Worm (Caenorhabditis elegans) whole organism, young adult: ENCODE results near the gene F49F1.10.

ENCODE experiments used
- B0336.3 ChIP-seq: fragments of 200-800 bp; sonication (Bioruptor generic); IDR thresholded peaks from 2 replicates; pipeline ENCODE4 v1.3.6; 2022; ENCODE audit warnings: missing genetic modification characterization, missing compliant biosample characterization
- C06A6.2 ChIP-seq: fragments of 200-800 bp; sonication (Bioruptor generic); conservative IDR thresholded peaks from 2 replicates; pipeline ENCODE4 v1.3.6; 2022; ENCODE audit warnings: missing genetic modification characterization, missing compliant biosample characterization
- D2030.7 ChIP-seq: fragments of 200-800 bp; sonication (Bioruptor generic); IDR thresholded peaks from 2 replicates; pipeline ENCODE4 v1.3.6; 2022; ENCODE audit warnings: missing genetic modification reagents, missing genetic modification characterization, missing compliant biosample characterization
- F10E7.11 ChIP-seq: sonication (generic microtip); optimal IDR thresholded peaks from 2 replicates; lab custom pipeline; 2017; ENCODE audit warnings: mild to moderate bottlenecking, missing genetic modification characterization, moderate library complexity, missing compliant biosample characterization
- F49E8.2 ChIP-seq: sonication (generic microtip); optimal IDR thresholded peaks from 3 replicates; lab custom pipeline; 2017; ENCODE audit warnings: missing genetic modification characterization, mild to moderate bottlenecking, missing compliant biosample characterization, antibody characterized with exemption, moderate library complexity; ENCODE audit not compliant: insufficient read depth
- F55B11.4 ChIP-seq: sonication (generic microtip); optimal IDR thresholded peaks from 2 replicates; lab custom pipeline; 2016; ENCODE audit warnings: missing compliant biosample characterization, missing genetic modification characterization, borderline replicate concordance; ENCODE audit not compliant: insufficient read depth
- Y53G8AR.9 ChIP-seq: fragments of 200-800 bp; sonication (Bioruptor generic); conservative IDR thresholded peaks from 2 replicates; pipeline ENCODE4 v1.3.6; 2022; ENCODE audit warnings: missing genetic modification reagents, missing genetic modification characterization, missing compliant biosample characterization
- Y95B8A.8 ChIP-seq: fragments of 200-800 bp; sonication (Bioruptor generic); IDR thresholded peaks from 2 replicates; pipeline ENCODE4 v1.3.6; 2022; ENCODE audit warnings: missing genetic modification reagents, missing genetic modification characterization, missing compliant biosample characterization
- akir-1 ChIP-seq: fragments of 200-800 bp; sonication (Bioruptor generic); optimal IDR thresholded peaks from 2 replicates; lab custom pipeline; 2018; ENCODE audit warnings: mild to moderate bottlenecking, missing genetic modification characterization, moderate library complexity, missing compliant biosample characterization
- aptf-2 ChIP-seq: fragments of 200-800 bp; sonication (Bioruptor generic); conservative IDR thresholded peaks from 2 replicates; pipeline ENCODE4 v1.3.6; 2022; ENCODE audit warnings: missing genetic modification reagents, missing genetic modification characterization, missing compliant biosample characterization
- attf-3 ChIP-seq: fragments of 200-800 bp; sonication (Bioruptor generic); conservative IDR thresholded peaks from 2 replicates; pipeline ENCODE4 v1.3.6; 2022; ENCODE audit warnings: missing genetic modification reagents, missing genetic modification characterization, missing compliant biosample characterization
- ccch-3 ChIP-seq: fragments of 200-800 bp; sonication (Bioruptor generic); optimal IDR thresholded peaks from 2 replicates; lab custom pipeline; 2018; ENCODE audit warnings: mild to moderate bottlenecking, missing genetic modification characterization, missing compliant biosample characterization
- dox-1 ChIP-seq: fragments of 200-800 bp; sonication (Bioruptor generic); IDR thresholded peaks from 2 replicates; pipeline ENCODE4 v1.3.6; 2022; ENCODE audit warnings: missing genetic modification reagents, missing genetic modification characterization, missing compliant biosample characterization
- efl-1 ChIP-seq: fragments of 150-350 bp; optimal IDR thresholded peaks from 2 replicates; lab custom pipeline; 2014; ENCODE audit warnings: missing biosample characterization, missing genetic modification reagents, missing genetic modification characterization
- egl-44 ChIP-seq: fragments of 200-800 bp; sonication (Bioruptor generic); IDR thresholded peaks from 2 replicates; pipeline ENCODE4 v1.3.6; 2022; ENCODE audit warnings: missing genetic modification reagents, missing genetic modification characterization, missing compliant biosample characterization
- ekl-4 ChIP-seq: fragments of 200-800 bp; sonication (Bioruptor generic); IDR thresholded peaks from 2 replicates; pipeline ENCODE4 v1.3.6; 2022; ENCODE audit warnings: missing genetic modification reagents, missing genetic modification characterization, missing compliant biosample characterization
- hmg-1.2 ChIP-seq: fragments of 200-800 bp; sonication (Bioruptor generic); IDR thresholded peaks from 2 replicates; pipeline ENCODE4 v1.3.6; 2022; ENCODE audit warnings: missing genetic modification reagents, missing genetic modification characterization, missing compliant biosample characterization
- hsf-1 ChIP-seq: fragments of 200-800 bp; sonication (Bioruptor generic); IDR thresholded peaks from 2 replicates; pipeline ENCODE4 v1.3.6; 2022; ENCODE audit warnings: missing genetic modification reagents, missing genetic modification characterization, missing compliant biosample characterization
- let-526 ChIP-seq: fragments of 200-800 bp; sonication (Bioruptor generic); IDR thresholded peaks from 2 replicates; pipeline ENCODE4 v1.3.6; 2022; ENCODE audit warnings: missing genetic modification reagents, missing genetic modification characterization, missing compliant biosample characterization
- lin-26 ChIP-seq: fragments of 200-800 bp; sonication (Bioruptor generic); IDR thresholded peaks from 2 replicates; pipeline ENCODE4 v1.3.6; 2022; ENCODE audit warnings: missing genetic modification reagents, missing genetic modification characterization, missing compliant biosample characterization
- lin-54 ChIP-seq: fragments of 200-800 bp; sonication (Bioruptor generic); optimal IDR thresholded peaks from 2 replicates; lab custom pipeline; 2018; ENCODE audit warnings: mild to moderate bottlenecking, missing genetic modification characterization, missing compliant biosample characterization
- lir-1 ChIP-seq: fragments of 200-800 bp; sonication (Bioruptor generic); conservative IDR thresholded peaks from 2 replicates; pipeline ENCODE4 v1.3.6; 2022; ENCODE audit warnings: missing genetic modification reagents, missing genetic modification characterization, missing compliant biosample characterization
- lsl-1 ChIP-seq: fragments of 200-800 bp; sonication (Bioruptor generic); optimal IDR thresholded peaks from 2 replicates; lab custom pipeline; 2018; ENCODE audit warnings: mild to moderate bottlenecking, missing genetic modification characterization, moderate library complexity, missing compliant biosample characterization
- madf-6 ChIP-seq: fragments of 200-800 bp; sonication (Bioruptor generic); IDR thresholded peaks from 2 replicates; pipeline ENCODE4 v1.3.6; 2022; ENCODE audit warnings: missing genetic modification reagents, missing genetic modification characterization, missing compliant biosample characterization
- mcd-1 ChIP-seq: fragments of 200-800 bp; sonication (Bioruptor generic); IDR thresholded peaks from 2 replicates; pipeline ENCODE4 v1.3.6; 2022; ENCODE audit warnings: missing genetic modification reagents, missing genetic modification characterization, missing compliant biosample characterization
- nfyb-1 ChIP-seq: fragments of 200-800 bp; sonication (Bioruptor generic); IDR thresholded peaks from 2 replicates; pipeline ENCODE4 v1.3.6; 2022; ENCODE audit warnings: missing genetic modification reagents, missing genetic modification characterization, missing compliant biosample characterization
- nhr-179 ChIP-seq: sonication (generic microtip); optimal IDR thresholded peaks from 2 replicates; lab custom pipeline; 2016; ENCODE audit warnings: mild to moderate bottlenecking, missing genetic modification characterization, missing compliant biosample characterization
- nhr-27 ChIP-seq: fragments of 200-800 bp; sonication (Bioruptor generic); optimal IDR thresholded peaks from 2 replicates; lab custom pipeline; 2018; ENCODE audit warnings: mild to moderate bottlenecking, missing genetic modification characterization, moderate library complexity, missing compliant biosample characterization
- rcor-1 ChIP-seq: fragments of 200-800 bp; sonication (Bioruptor generic); IDR thresholded peaks from 2 replicates; pipeline ENCODE4 v1.3.6; 2022; ENCODE audit warnings: missing genetic modification reagents, missing genetic modification characterization, missing compliant biosample characterization
- repo-1 ChIP-seq: sonication (generic microtip); optimal IDR thresholded peaks from 2 replicates; lab custom pipeline; 2017; ENCODE audit warnings: mild to moderate bottlenecking, missing genetic modification characterization, missing compliant biosample characterization
- snpc-1.1 ChIP-seq: sonication (generic microtip); optimal IDR thresholded peaks from 2 replicates; lab custom pipeline; 2017; ENCODE audit warnings: missing genetic modification characterization, mild to moderate bottlenecking, missing compliant biosample characterization, antibody characterized with exemption, moderate library complexity, missing genotype, missing genetic modification reagents; ENCODE audit not compliant: insufficient read depth
- snpc-4 ChIP-seq, 5 experiments: fragments of 150-350 bp in 1 of 5; sonication (generic microtip) in 4 of 5; optimal IDR thresholded peaks; 2 replicates each; lab custom pipeline; 2014 to 2018; ENCODE audit warnings: missing genetic modification characterization in 5 of 5, missing biosample characterization in 3 of 5, antibody characterized with exemption in 2 of 5, mild to moderate bottlenecking in 2 of 5, missing compliant biosample characterization in 2 of 5, missing genotype in 2 of 5, moderate library complexity in 2 of 5, missing genetic modification reagents in 1 of 5
- unc-130 ChIP-seq: sonication (generic microtip); optimal IDR thresholded peaks from 2 replicates; lab custom pipeline; 2016; ENCODE audit warnings: missing genetic modification reagents, missing genetic modification characterization, missing compliant biosample characterization
- zfh-2 ChIP-seq: fragments of 200-800 bp; sonication (Bioruptor generic); conservative IDR thresholded peaks from 2 replicates; pipeline ENCODE4 v1.3.6; 2022; ENCODE audit warnings: missing genetic modification reagents, missing genetic modification characterization, missing compliant biosample characterization

Gene F49F1.10

ce11 chrIV:4184767-4185166 lies 45.8 kb upstream of the F49F1.10 start (continued):
- 0 out of 2 replicates have a peak, but pooled peaks have one; percentile 45 for TF ChIP-seq egl-44 (GFP tag; lab: Robert Waterston, UW)
- TF ChIP-seq let-526 (GFP tag; lab: Robert Waterston, UW) = peak; percentile 81
- TF ChIP-seq rcor-1 = peak; percentile 93
- peak; percentile 81 for TF ChIP-seq attf-3 (GFP tag; lab: Robert Waterston, UW)
- peak; percentile 89 for TF ChIP-seq C06A6.2 (GFP tag; lab: Robert Waterston, UW)
- TF ChIP-seq lin-54 (GFP tag; lab: Kevin White, UChicago) = peak; percentile 72
- TF ChIP-seq nfyb-1 (GFP tag; lab: Robert Waterston, UW) = peak; percentile 98

ce11 chrIV:4180032-4180431 lies 41.1 kb upstream of the F49F1.10 start:
- TF ChIP-seq attf-3 (GFP tag; lab: Robert Waterston, UW) (0 out of 2 replicates have a peak, but pooled peaks have one; percentile 12), mcd-1 (GFP tag; lab: Robert Waterston, UW) (peak; percentile 71), hmg-1.2 (GFP tag; lab: Robert Waterston, UW) (peak; percentile 52; the same call in 1 of the 2 replicates)
- TF ChIP-seq, all 124 proteins: peak for 3; not testable (repeated sequence) for 121

DNA sequence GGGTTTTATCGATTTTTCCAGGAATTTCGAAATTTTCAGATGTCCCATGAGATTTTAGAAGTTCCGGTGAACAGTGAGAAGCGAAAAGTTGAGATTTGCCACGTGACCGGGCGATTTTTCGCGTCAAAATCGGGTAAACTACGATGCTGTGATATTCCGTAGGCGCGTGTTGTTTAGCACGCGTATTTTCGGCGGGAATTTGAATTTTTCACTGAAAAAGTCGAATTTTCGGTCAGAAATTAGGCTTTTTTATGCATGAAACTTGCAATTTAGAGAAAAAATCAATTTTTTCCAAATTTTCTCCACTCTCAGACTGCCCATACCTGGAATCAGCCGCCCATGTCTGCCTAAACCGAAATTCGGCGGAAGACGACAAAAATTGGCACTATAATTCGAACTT lies 39.5 kb upstream of the F49F1.10 start, which contains the start of gene tsen-34:
Gene tsen-34 (plus strand): TSS at position 34 of the 400 bp plus-strand sequence.
- TF ChIP-seq Y95B8A.8 (no peak), mcd-1 (GFP tag; lab: Robert Waterston, UW) (0 out of 2 replicates have a peak, but pooled peaks have one; percentile 6), snpc-1.1 (tag; lab: Kevin White, UChicago) (no peak), lin-26 (GFP tag; lab: Robert Waterston, UW) (0 out of 2 replicates have a peak, but pooled peaks have one; percentile 16), attf-3 (GFP tag; lab: Robert Waterston, UW) (no peak), lsl-1 (GFP tag; lab: Kevin White, UChicago) (no peak), repo-1 (tag; lab: Kevin White, UChicago) (no peak), B0336.3 (GFP tag; lab: Robert Waterston, UW) (0 out of 2 replicates have a peak, but pooled peaks have one; percentile 19)
- TF ChIP-seq, all 124 proteins: peak for 3

- TF ChIP-seq attf-3 (GFP tag; lab: Robert Waterston, UW) (peak; percentile 28; the same call in 1 of the 2 replicates), hsf-1 (GFP tag; lab: Robert Waterston, UW) (no peak)
Measured at ce11 chrIV:4177560-4177959, 38.6 kb upstream of the F49F1.10 start.

- TF ChIP-seq rcor-1 = no peak; the same call in 1 of the 2 replicates
- TF ChIP-seq F49E8.2 (tag; lab: Kevin White, UChicago) = peak; percentile 50
- no peak for TF ChIP-seq ekl-4
- 0 out of 2 replicates have a peak, but pooled peaks have one; percentile 36 for TF ChIP-seq dox-1 (GFP tag; lab: Robert Waterston, UW)
- TF ChIP-seq mcd-1 (GFP tag; lab: Robert Waterston, UW) = 0 out of 2 replicates have a peak, but pooled peaks have one; percentile 12
- TF ChIP-seq lin-54 (GFP tag; lab: Kevin White, UChicago) = peak; percentile 83
- peak; percentile 30; the same call in 1 of the 2 replicates for TF ChIP-seq madf-6 (GFP tag; lab: Robert Waterston, UW)
- peak; percentile 90 for TF ChIP-seq attf-3 (GFP tag; lab: Robert Waterston, UW)
- peak; percentile 43 for TF ChIP-seq lsl-1 (GFP tag; lab: Kevin White, UChicago)
- TF ChIP-seq aptf-2 = no peak
- TF ChIP-seq hmg-1.2 (GFP tag; lab: Robert Waterston, UW) = no peak
- TF ChIP-seq Y53G8AR.9 (GFP tag; lab: Robert Waterston, UW) = no peak
- TF ChIP-seq akir-1 (GFP tag; lab: Kevin White, UChicago) = no peak
- peak; percentile 32 for TF ChIP-seq efl-1 (GFP tag; lab: Kevin White, UChicago)
- TF ChIP-seq ccch-3 (GFP tag; lab: Kevin White, UChicago) = no peak
- peak; percentile 32; the same call in 1 of the 2 replicates for TF ChIP-seq D2030.7 (GFP tag; lab: Robert Waterston, UW)
Measured at ce11 chrIV:4176659-4177058, 37.7 kb upstream of the F49F1.10 start.

DNA sequence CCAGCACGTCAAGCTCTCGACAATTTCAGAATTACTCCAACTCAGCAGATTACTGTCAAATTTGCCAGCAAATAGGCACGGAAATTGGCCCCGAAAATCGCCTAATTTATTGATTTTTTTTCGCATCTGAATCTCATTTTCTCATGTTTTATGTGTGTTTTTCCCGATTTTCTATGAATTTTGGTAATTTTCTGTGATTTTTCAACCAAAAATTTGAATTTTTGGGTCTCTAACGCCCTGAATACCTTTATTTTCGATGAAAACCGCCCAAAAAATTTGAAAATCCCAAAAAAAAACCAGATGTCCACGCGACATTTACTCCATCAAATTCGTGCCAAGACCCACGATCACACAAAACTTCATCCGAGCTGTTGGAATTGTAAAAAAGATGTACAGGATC lies 37.2 kb upstream of the F49F1.10 start, which contains the start of gene dnj-15:
Gene dnj-15 (plus strand): TSS at position 301 of the 400 bp plus-strand sequence.
- no peak for TF ChIP-seq zfh-2 (GFP tag; lab: Robert Waterston, UW)
- no peak for TF ChIP-seq hsf-1 (GFP tag; lab: Robert Waterston, UW)
- no peak for TF ChIP-seq F10E7.11 (tag; lab: Kevin White, UChicago)
- TF ChIP-seq F49E8.2 (tag; lab: Kevin White, UChicago) = no peak
- TF ChIP-seq unc-130 = no peak
- no peak for TF ChIP-seq nhr-27 (tag; lab: Kevin White, UChicago)
- no peak for TF ChIP-seq F55B11.4 (tag; lab: Kevin White, UChicago)
- no peak for TF ChIP-seq lir-1 (GFP tag; lab: Robert Waterston, UW)
- TF ChIP-seq nhr-179 (tag; lab: Kevin White, UChicago) = no peak
- TF ChIP-seq snpc-4 (GFP tag; optimal IDR thresholded peaks at IDR 0.05; lab: Kevin White, UChicago) = no peak
- no peak for TF ChIP-seq snpc-4 (tag; optimal IDR thresholded peaks at IDR 0.05; lab: Kevin White, UChicago)
